Worm (Caenorhabditis elegans): ENCODE data around the gene F36H9.4.

The F36H9.4 gene

DNA sequence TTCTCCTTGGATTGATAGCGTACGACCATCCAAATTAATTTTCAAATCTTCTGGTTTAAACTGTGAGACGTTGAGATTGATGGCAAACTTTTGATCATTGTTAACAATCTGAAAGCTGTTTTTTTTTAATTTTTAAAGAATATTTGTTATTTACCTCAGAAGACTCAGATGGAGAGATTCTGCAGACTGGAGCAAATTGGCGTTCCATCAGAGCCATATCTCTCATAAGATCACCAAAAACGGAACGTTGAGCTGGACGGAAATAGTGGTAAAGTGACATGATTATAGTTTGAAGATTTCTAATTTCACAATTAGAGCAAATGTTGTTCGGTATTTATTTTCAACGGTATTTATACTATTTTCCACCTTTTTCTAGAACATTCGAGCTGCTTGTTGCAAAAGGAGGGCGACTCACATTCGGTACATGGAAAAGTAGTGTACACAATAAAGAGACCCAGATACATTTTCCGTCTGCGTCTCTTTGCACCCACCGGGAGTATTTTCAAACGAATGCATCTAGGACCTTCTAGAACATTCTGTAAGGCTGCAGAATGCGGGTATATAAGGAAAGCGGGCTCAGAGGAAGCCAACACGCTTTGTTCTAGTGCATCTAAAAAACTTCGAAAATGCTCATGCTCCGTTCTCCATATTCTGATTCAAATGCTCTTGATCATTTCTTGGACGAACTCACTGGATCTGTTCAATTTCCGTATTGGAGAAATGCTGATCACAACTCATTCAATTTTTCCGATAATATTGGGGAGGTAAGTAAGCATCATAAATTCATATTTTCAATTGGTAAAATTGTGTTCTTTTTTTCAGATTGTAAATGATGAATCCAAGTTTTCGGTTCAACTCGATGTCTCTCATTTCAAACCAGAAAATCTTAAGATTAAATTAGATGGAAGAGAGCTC lies 25.9 kb upstream of the F36H9.4 start, which contains the start of the genes hsp-16.2 and hsp-16.41:
hsp-16.2 (minus strand) TSS at position 313 of the 915 bp plus-strand sequence.
hsp-16.41 (plus strand) TSS at position 534 of the 915 bp plus-strand sequence.
- no peak for TF ChIP-seq Y53F4B.3 (GFP tag; IDR thresholded peaks at IDR 0.05)
- 0 out of 2 replicates have a peak, but pooled peaks have one; percentile 22 for TF ChIP-seq zfh-2 (GFP tag; conservative IDR thresholded peaks at IDR 0.05)
- TF ChIP-seq cebp-2 (GFP tag; IDR thresholded peaks at IDR 0.05), result no peak
- TF ChIP-seq nhr-90 (tag; optimal IDR thresholded peaks at IDR 0.05), result no peak
- TF ChIP-seq nhr-179 (tag; optimal IDR thresholded peaks at IDR 0.05), result no peak
- no peak for TF ChIP-seq T26A5.8 (tag; optimal IDR thresholded peaks at IDR 0.05)
- no peak for TF ChIP-seq him-1 (tag; optimal IDR thresholded peaks at IDR 0.05)
- TF ChIP-seq Y67H2A.10 (GFP tag; conservative IDR thresholded peaks at IDR 0.05), result no peak
- TF ChIP-seq dpl-1 (GFP tag; optimal IDR thresholded peaks at IDR 0.05), result no peak
- peak; percentile 22; the same call in 1 of the 2 replicates for TF ChIP-seq dox-1 (GFP tag; IDR thresholded peaks at IDR 0.05)
- TF ChIP-seq chd-7 (tag; optimal IDR thresholded peaks at IDR 0.05), result peak; percentile 38
- no peak for TF ChIP-seq lir-1 (GFP tag; conservative IDR thresholded peaks at IDR 0.05)
- no peak for TF ChIP-seq nhr-80 (tag; optimal IDR thresholded peaks at IDR 0.05)
- peak; percentile 72; the same call in 1 of the 2 replicates for TF ChIP-seq nfyb-1 (GFP tag; IDR thresholded peaks at IDR 0.05)
- peak; percentile 59 for TF ChIP-seq ztf-26 (tag; optimal IDR thresholded peaks at IDR 0.05)
- TF ChIP-seq F55B11.4 (tag; optimal IDR thresholded peaks at IDR 0.05; ENCODE audit: borderline replicate concordance, insufficient read depth), result no peak
- TF ChIP-seq rpc-1 (optimal IDR thresholded peaks at IDR 0.05), result peak; percentile 45
- no peak for TF ChIP-seq rpc-1 (tag; optimal IDR thresholded peaks at IDR 0.05)
- TF ChIP-seq sea-2 (GFP tag; IDR thresholded peaks at IDR 0.05), result no peak
- TF ChIP-seq Y95B8A.8 (GFP tag; IDR thresholded peaks at IDR 0.05), result 0 out of 2 replicates have a peak, but pooled peaks have one; percentile 35
- no peak for TF ChIP-seq ccch-3 (GFP tag; optimal IDR thresholded peaks at IDR 0.05)
- TF ChIP-seq lin-40 (tag; optimal IDR thresholded peaks at IDR 0.05), result peak; percentile 24
- TF ChIP-seq egl-18 (GFP tag; IDR thresholded peaks at IDR 0.05), result no peak
- peak; percentile 34 for TF ChIP-seq K12H6.12 (tag; optimal IDR thresholded peaks at IDR 0.05)
- no peak for TF ChIP-seq xnd-1 (tag; optimal IDR thresholded peaks at IDR 0.05)
- peak; percentile 3 for TF ChIP-seq ama-1 (optimal IDR thresholded peaks at IDR 0.05)
- TF ChIP-seq ama-1 (GFP tag; optimal IDR thresholded peaks at IDR 0.05), result no peak
- TF ChIP-seq hsf-1 (GFP tag; IDR thresholded peaks at IDR 0.05), result peak; percentile 92
- no peak for TF ChIP-seq ztf-18 (tag; optimal IDR thresholded peaks at IDR 0.05)
- TF ChIP-seq mcd-1 (GFP tag; IDR thresholded peaks at IDR 0.05), result peak; percentile 33; the same call in 1 of the 2 replicates
- peak; percentile 7 for TF ChIP-seq lin-54 (GFP tag; optimal IDR thresholded peaks at IDR 0.05)
- peak; percentile 48 for TF ChIP-seq tbp1 (GFP tag; optimal IDR thresholded peaks at IDR 0.05)
- no peak for TF ChIP-seq rcor-1 (GFP tag; IDR thresholded peaks at IDR 0.05)
- TF ChIP-seq D2030.7 (GFP tag; IDR thresholded peaks at IDR 0.05), result no peak
- TF ChIP-seq F22D6.2 (tag; optimal IDR thresholded peaks at IDR 0.05), result no peak
- no peak for TF ChIP-seq T07F8.4 (tag; optimal IDR thresholded peaks at IDR 0.05)
- TF ChIP-seq aptf-3 (GFP tag; IDR thresholded peaks at IDR 0.05), result no peak
- peak; percentile 23 for TF ChIP-seq ceh-27 (GFP tag; optimal IDR thresholded peaks at IDR 0.05)
- no peak for TF ChIP-seq rec-8 (tag; optimal IDR thresholded peaks at IDR 0.05)
- TF ChIP-seq egl-44 (GFP tag; IDR thresholded peaks at IDR 0.05), result no peak
- TF ChIP-seq hmg-1.2 (GFP tag; IDR thresholded peaks at IDR 0.05), result peak; percentile 94
- no peak for TF ChIP-seq mes-4 (tag; optimal IDR thresholded peaks at IDR 0.05)
- TF ChIP-seq unc-62 (GFP tag; optimal IDR thresholded peaks at IDR 0.05), result no peak
- no peak for TF ChIP-seq let-607 (tag; optimal IDR thresholded peaks at IDR 0.05)
- no peak for TF ChIP-seq efl-1 (GFP tag; optimal IDR thresholded peaks at IDR 0.05)
- TF ChIP-seq egrh-3 (GFP tag; IDR thresholded peaks at IDR 0.05), result no peak

Data from whole organism, young adult.